Worm (Caenorhabditis elegans): ENCODE results near the gene srh-44.

ce11 chrII:11469574-11470108 lies 45.2 kb upstream of the srh-44 start, which contains the start of gene cisd-1:
- TF ChIP-seq fos-1 (tag; optimal IDR thresholded peaks at IDR 0.05), result no peak
- TF ChIP-seq nhr-77 (tag; optimal IDR thresholded peaks at IDR 0.05), result no peak
- TF ChIP-seq ama-1 (optimal IDR thresholded peaks at IDR 0.05), result no peak

Data from whole organism, L3 larva.